Fruit fly (Drosophila melanogaster) whole organism, pupa: ENCODE measurements around the gene sxe2.

ENCODE experiments used
- CG10348 ChIP-seq: fragments of 200-800 bp; sonication (Bioruptor generic); IDR thresholded peaks from 2 replicates; pipeline ENCODE4 v1.3.6; 2022; ENCODE audit warnings: missing biosample characterization, missing genetic modification characterization
- CG12605 ChIP-seq: fragments of 200-800 bp; sonication (Bioruptor generic); IDR thresholded peaks from 2 replicates; pipeline ENCODE4 v1.3.6; 2022; ENCODE audit warnings: missing biosample characterization, missing genetic modification characterization
- CG13204 ChIP-seq: fragments of 200-800 bp; sonication (Bioruptor generic); optimal IDR thresholded peaks from 2 replicates; lab custom pipeline; 2018; ENCODE audit warnings: missing biosample characterization, mild to moderate bottlenecking, missing genetic modification characterization, moderate library complexity
- CG14655 ChIP-seq: fragments of 200-800 bp; sonication (Bioruptor generic); optimal IDR thresholded peaks from 3 replicates; lab custom pipeline; 2017; ENCODE audit warnings: mild to moderate bottlenecking, missing biosample characterization, missing genetic modification reagents, missing genetic modification characterization
- CG15710 ChIP-seq: fragments of 200-800 bp; sonication (Bioruptor generic); optimal IDR thresholded peaks from 2 replicates; lab custom pipeline; 2018; ENCODE audit warnings: missing biosample characterization, mild to moderate bottlenecking, missing genetic modification characterization, moderate library complexity
- CG17806 ChIP-seq: fragments of 200-800 bp; sonication (Bioruptor generic); optimal IDR thresholded peaks from 2 replicates; lab custom pipeline; 2018; ENCODE audit warnings: missing biosample characterization, mild to moderate bottlenecking, missing genetic modification characterization, moderate library complexity
- CG32121 ChIP-seq: fragments of 200-800 bp; sonication (Bioruptor generic); IDR thresholded peaks from 2 replicates; pipeline ENCODE4 v1.3.6; 2022; ENCODE audit warnings: missing biosample characterization, missing genetic modification characterization
- CG34367 ChIP-seq: fragments of 200-800 bp; sonication (Bioruptor generic); optimal IDR thresholded peaks from 2 replicates; lab custom pipeline; 2018; ENCODE audit warnings: missing biosample characterization, mild to moderate bottlenecking, missing genetic modification characterization
- CG4496 ChIP-seq: fragments of 200-800 bp; sonication (Bioruptor generic); IDR thresholded peaks from 3 replicates; pipeline ENCODE4 v1.3.6; 2022; ENCODE audit warnings: missing biosample characterization, missing genetic modification characterization
- CG8159 ChIP-seq: fragments of 200-800 bp; sonication (Bioruptor generic); optimal IDR thresholded peaks from 3 replicates; lab custom pipeline; 2018; ENCODE audit warnings: missing biosample characterization, mild to moderate bottlenecking, missing genetic modification characterization, moderate library complexity
- CG8301 ChIP-seq: fragments of 200-800 bp; sonication (Bioruptor generic); optimal IDR thresholded peaks from 2 replicates; lab custom pipeline; 2018; ENCODE audit warnings: missing biosample characterization, mild to moderate bottlenecking, missing genetic modification characterization
- CG9948 ChIP-seq: fragments of 200-800 bp; sonication (Bioruptor generic); optimal IDR thresholded peaks from 2 replicates; lab custom pipeline; 2018; ENCODE audit warnings: missing biosample characterization, mild to moderate bottlenecking, missing genetic modification characterization, moderate library complexity
- D1 ChIP-seq: fragments of 200-800 bp; sonication (Bioruptor generic); optimal IDR thresholded peaks from 2 replicates; lab custom pipeline; 2018; ENCODE audit warnings: missing biosample characterization, mild to moderate bottlenecking, missing genetic modification characterization, moderate library complexity
- EcR ChIP-seq: fragments of 200-800 bp; sonication (Bioruptor generic); optimal IDR thresholded peaks from 3 replicates; lab custom pipeline; 2019; ENCODE audit warnings: missing biosample characterization, missing genetic modification characterization, mild to moderate bottlenecking, moderate library complexity, missing genetic modification reagents
- Ets98B ChIP-seq: fragments of 200-800 bp; sonication (Bioruptor generic); IDR thresholded peaks from 2 replicates; pipeline ENCODE4 v1.3.6; 2022; ENCODE audit warnings: missing biosample characterization, missing genetic modification characterization
- Pif1A ChIP-seq: fragments of 200-800 bp; sonication (Bioruptor generic); optimal IDR thresholded peaks from 3 replicates; lab custom pipeline; 2016; ENCODE audit warnings: missing biosample characterization, missing genetic modification characterization
- Pif1B ChIP-seq: fragments of 200-800 bp; sonication (Bioruptor generic); optimal IDR thresholded peaks from 3 replicates; lab custom pipeline; 2016; ENCODE audit warnings: missing biosample characterization, missing genetic modification characterization
- Snoo ChIP-seq: fragments of 200-800 bp; sonication (Bioruptor generic); optimal IDR thresholded peaks from 3 replicates; lab custom pipeline; 2017; ENCODE audit warnings: missing biosample characterization, mild to moderate bottlenecking, missing genetic modification characterization, inconsistent platforms
- fd96Ca ChIP-seq: fragments of 200-800 bp; sonication (Bioruptor generic); IDR thresholded peaks from 3 replicates; pipeline ENCODE4 v1.3.6; 2022; ENCODE audit warnings: missing biosample characterization, missing genetic modification characterization
- gl ChIP-seq: fragments of 200-800 bp; sonication (Bioruptor generic); optimal IDR thresholded peaks from 2 replicates; lab custom pipeline; 2018; ENCODE audit warnings: missing biosample characterization, mild to moderate bottlenecking, missing genetic modification characterization
- rn ChIP-seq: fragments of 200-800 bp; sonication (Bioruptor generic); IDR thresholded peaks from 2 replicates; pipeline ENCODE4 v1.3.6; 2022; ENCODE audit warnings: missing biosample characterization, missing genetic modification characterization

Gene sxe2

dm6 chr3R:16046030-16046429 lies 37.6 kb upstream of the sxe2 start, which contains the start of gene Jhbp5:
TSS of gene Jhbp5 (minus strand) at chr3R:16046130.
- TF ChIP-seq CG12605 (GFP tag; lab: Robert Waterston, UW) (no peak), Pif1B (GFP tag; lab: Kevin White, UChicago) (no peak), Ets98B (GFP tag; lab: Robert Waterston, UW) (no peak), CG13204 (GFP tag; lab: Kevin White, UChicago) (no peak), CG34367 (tag; lab: Kevin White, UChicago) (no peak), fd96Ca (GFP tag; lab: Robert Waterston, UW) (no peak), CG8159 (tag; lab: Kevin White, UChicago) (no peak), CG14655 (GFP tag; lab: Kevin White, UChicago) (no peak), gl (tag; lab: Kevin White, UChicago) (no peak), D1 (tag; lab: Kevin White, UChicago) (no peak), CG15710 (no peak), CG8301 (tag; lab: Kevin White, UChicago) (no peak), EcR (GFP tag; lab: Kevin White, UChicago) (no peak), CG9948 (no peak), Snoo (no peak), CG32121 (GFP tag; lab: Robert Waterston, UW) (no peak), rn (GFP tag; lab: Robert Waterston, UW) (no peak), CG17806 (tag; lab: Kevin White, UChicago) (no peak), CG4496 (GFP tag; lab: Robert Waterston, UW) (no peak), Pif1A (no peak)

dm6 chr3R:16049369-16049768 lies 34.3 kb upstream of the sxe2 start, which contains the start of the genes IKKbeta and CG5013:
TSS of gene IKKbeta (minus strand) at chr3R:16049421.
TSS of gene CG5013 (plus strand) at chr3R:16049670.
- TF ChIP-seq Pif1B (GFP tag; lab: Kevin White, UChicago) (no peak), CG8301 (tag; lab: Kevin White, UChicago) (no peak), CG32121 (GFP tag; lab: Robert Waterston, UW) (peak; percentile 47; the same call in 1 of the 2 replicates), CG14655 (GFP tag; lab: Kevin White, UChicago) (no peak), CG10348 (GFP tag; lab: Robert Waterston, UW) (no peak), CG8159 (tag; lab: Kevin White, UChicago) (peak; percentile 48), CG17806 (tag; lab: Kevin White, UChicago) (peak; percentile 14), rn (GFP tag; lab: Robert Waterston, UW) (no peak; the same call in 1 of the 2 replicates), CG12605 (GFP tag; lab: Robert Waterston, UW) (no peak), CG13204 (GFP tag; lab: Kevin White, UChicago) (no peak), fd96Ca (GFP tag; lab: Robert Waterston, UW) (peak; percentile 44; the same call in 1 of the 3 replicates), CG9948 (no peak), Ets98B (GFP tag; lab: Robert Waterston, UW) (no peak; the same call in 1 of the 2 replicates), gl (tag; lab: Kevin White, UChicago) (no peak), D1 (tag; lab: Kevin White, UChicago) (no peak), Snoo (peak; percentile 37), EcR (GFP tag; lab: Kevin White, UChicago) (no peak), Pif1A (no peak), CG15710 (peak; percentile 39), CG4496 (GFP tag; lab: Robert Waterston, UW) (0 out of 3 replicates have a peak, but pooled peaks have one; percentile 12), CG34367 (tag; lab: Kevin White, UChicago) (peak; percentile 21)

- TF ChIP-seq Pif1B (GFP tag; lab: Kevin White, UChicago) (no peak), rn (GFP tag; lab: Robert Waterston, UW) (no peak), EcR (GFP tag; lab: Kevin White, UChicago) (no peak), Pif1A (no peak), CG14655 (GFP tag; lab: Kevin White, UChicago) (no peak), gl (tag; lab: Kevin White, UChicago) (no peak), CG17806 (tag; lab: Kevin White, UChicago) (no peak), CG13204 (GFP tag; lab: Kevin White, UChicago) (no peak)
Observed at dm6 chr3R:16050621-16051328, 32.9 kb upstream of the sxe2 start, which contains the start of gene msps. TSS of gene msps (plus strand) at chr3R:16050801.

- peak; percentile 70; the same call in 2 of the 3 replicates for TF ChIP-seq CG4496 (GFP tag; lab: Robert Waterston, UW)
- TF ChIP-seq Ets98B (GFP tag; lab: Robert Waterston, UW) = 0 out of 2 replicates have a peak, but pooled peaks have one; percentile 47
- TF ChIP-seq EcR (GFP tag; lab: Kevin White, UChicago) = no peak
- no peak for TF ChIP-seq CG9948
- TF ChIP-seq Pif1A = no peak
- TF ChIP-seq gl (tag; lab: Kevin White, UChicago) = peak; percentile 23
- peak; percentile 53; the same call in 1 of the 2 replicates for TF ChIP-seq CG32121 (GFP tag; lab: Robert Waterston, UW)
- no peak for TF ChIP-seq CG13204 (GFP tag; lab: Kevin White, UChicago)
Observed at dm6 chr3R:16051329-16051679, 32.4 kb upstream of the sxe2 start.

dm6 chr3R:16067494-16067893 lies 16.2 kb upstream of the sxe2 start, which contains the start of gene CG10185:
TSS of gene CG10185 (minus strand) at chr3R:16067594.
- TF ChIP-seq CG15710 = no peak

dm6 chr3R:16069266-16069665 lies 14.4 kb upstream of the sxe2 start:
- TF ChIP-seq CG32121 (GFP tag; lab: Robert Waterston, UW) (no peak), CG8301 (tag; lab: Kevin White, UChicago) (no peak), CG34367 (tag; lab: Kevin White, UChicago) (no peak), Pif1A (no peak), CG17806 (tag; lab: Kevin White, UChicago) (no peak), rn (GFP tag; lab: Robert Waterston, UW) (no peak), Pif1B (GFP tag; lab: Kevin White, UChicago) (no peak), CG10348 (GFP tag; lab: Robert Waterston, UW) (no peak), Ets98B (GFP tag; lab: Robert Waterston, UW) (no peak), gl (tag; lab: Kevin White, UChicago) (no peak), CG14655 (GFP tag; lab: Kevin White, UChicago) (no peak), CG9948 (no peak)
